Worm (Caenorhabditis elegans): ENCODE measurements around the gene T19C4.5.

T19C4.5 gene

DNA sequence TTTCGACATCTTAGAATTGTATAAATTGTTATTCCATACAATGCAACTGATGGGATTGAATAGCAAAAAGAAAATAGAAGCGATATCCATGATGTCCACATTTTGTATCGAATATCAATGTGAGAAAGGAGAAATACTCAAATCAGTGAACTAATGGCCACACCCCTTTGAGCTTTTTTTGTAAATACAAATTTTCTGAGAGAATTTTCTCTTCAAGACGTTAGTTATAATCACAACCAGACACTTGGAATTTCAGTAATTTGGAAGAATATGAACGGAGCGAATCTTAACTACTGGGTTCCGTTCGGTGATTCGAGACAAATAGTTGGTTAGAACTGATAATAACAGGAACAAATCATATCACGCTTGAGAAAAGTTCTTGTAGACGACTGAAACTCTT lies 10.2 kb upstream of the T19C4.5 start, which contains the start of gene srg-41:
TSS of gene srg-41 (minus strand) at position 101 of the 400 bp plus-strand sequence.
- TF ChIP-seq nhr-12 (tag; optimal IDR thresholded peaks at IDR 0.05) (no peak), ets-5 (GFP tag; IDR thresholded peaks at IDR 0.05) (no peak), C16A3.4 (tag; optimal IDR thresholded peaks at IDR 0.05) (no peak), dpl-1 (GFP tag; optimal IDR thresholded peaks at IDR 0.05) (no peak), hpl-2 (GFP tag; optimal IDR thresholded peaks at IDR 0.05) (no peak), ceh-8 (GFP tag; optimal IDR thresholded peaks at IDR 0.05) (no peak), nhr-47 (tag; optimal IDR thresholded peaks at IDR 0.05) (no peak), swsn-7 (tag; optimal IDR thresholded peaks at IDR 0.05) (no peak), sox-4 (tag; optimal IDR thresholded peaks at IDR 0.05) (no peak), elt-3 (tag; optimal IDR thresholded peaks at IDR 0.05) (no peak), ces-1 (GFP tag; optimal IDR thresholded peaks at IDR 0.05) (no peak), hlh-17 (GFP tag; optimal IDR thresholded peaks at IDR 0.05; ENCODE audit: borderline replicate concordance) (no peak), nhr-84 (tag; optimal IDR thresholded peaks at IDR 0.05) (no peak), C04F5.9 (tag; optimal IDR thresholded peaks at IDR 0.05) (no peak), nhr-76 (tag; optimal IDR thresholded peaks at IDR 0.05) (no peak), ztf-11 (tag; optimal IDR thresholded peaks at IDR 0.05) (no peak), ama-1 (optimal IDR thresholded peaks at IDR 0.05) (no peak)

- TF ChIP-seq tbx-2 (tag; optimal IDR thresholded peaks at IDR 0.05) (no peak), ceh-8 (GFP tag; optimal IDR thresholded peaks at IDR 0.05) (no peak), Y116A8C.19 (tag; optimal IDR thresholded peaks at IDR 0.05; ENCODE audit: borderline replicate concordance) (no peak), nhr-84 (tag; optimal IDR thresholded peaks at IDR 0.05) (no peak), ztf-11 (tag; optimal IDR thresholded peaks at IDR 0.05) (no peak), zip-4 (GFP tag; optimal IDR thresholded peaks at IDR 0.05) (no peak), hlh-4 (tag; optimal IDR thresholded peaks at IDR 0.05) (no peak), fkh-8 (tag; optimal IDR thresholded peaks at IDR 0.05) (no peak), grh-1 (GFP tag; IDR thresholded peaks at IDR 0.05) (no peak), nhr-11 (tag; optimal IDR thresholded peaks at IDR 0.05) (no peak), nhr-71 (tag; optimal IDR thresholded peaks at IDR 0.05) (no peak), tlp-1 (tag; optimal IDR thresholded peaks at IDR 0.05) (no peak), mab-9 (GFP tag; IDR thresholded peaks at IDR 0.05) (no peak)
Measured at ce11 chrV:11164475-11164874, 7.5 kb upstream of the T19C4.5 start, which contains the start of gene srg-40. Gene srg-40 (minus strand): TSS chrV:11164575.

ce11 chrV:11167745-11168144 lies 4.3 kb upstream of the T19C4.5 start:
- TF ChIP-seq efl-1 (optimal IDR thresholded peaks at IDR 0.05) (no peak), efl-1 (GFP tag; optimal IDR thresholded peaks at IDR 0.05 in 1 of 2) (no peak), fkh-10 (GFP tag; optimal IDR thresholded peaks at IDR 0.05) (peak; percentile 79)

DNA sequence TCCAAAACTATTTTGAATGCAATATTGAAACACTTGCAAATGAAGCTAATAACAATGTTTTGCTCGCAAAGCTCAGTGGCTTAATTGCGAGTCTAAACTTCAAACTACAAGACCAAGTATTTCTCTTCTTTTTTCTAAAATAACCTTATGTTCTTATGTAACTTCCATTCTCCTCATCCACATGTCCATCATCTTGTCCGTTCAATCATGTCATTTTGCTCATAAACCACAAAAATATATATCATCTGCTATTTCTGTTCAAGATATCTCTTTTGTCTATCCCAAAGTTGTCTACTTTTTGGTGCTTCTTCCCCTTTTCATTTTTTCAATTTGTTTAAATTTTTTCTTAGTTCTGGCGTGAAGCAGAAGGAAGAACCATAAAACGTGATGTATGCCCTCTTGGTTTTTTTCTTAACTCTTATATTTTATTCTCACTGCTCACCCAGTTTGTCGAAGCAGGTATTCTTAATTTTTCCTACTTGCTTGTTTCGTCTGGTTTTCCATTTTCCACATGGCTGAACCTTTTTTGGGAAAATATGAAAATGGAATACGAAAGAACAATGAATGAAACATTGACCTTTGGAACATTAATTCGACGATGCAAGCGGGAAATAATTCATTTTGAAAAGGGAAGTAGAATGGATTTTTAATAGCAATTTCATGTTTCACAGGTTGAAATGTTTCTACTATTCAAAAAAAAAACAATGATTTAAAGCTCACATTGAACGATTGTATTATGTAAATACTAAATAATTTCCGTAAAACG lies 1.3 kb upstream of the T19C4.5 start:
- no peak for TF ChIP-seq ceh-88 (GFP tag; IDR thresholded peaks at IDR 0.05)
- TF ChIP-seq snu-23 (GFP tag; optimal IDR thresholded peaks at IDR 0.05): no peak
- TF ChIP-seq lin-14 (GFP tag; optimal IDR thresholded peaks at IDR 0.05): no peak

ce11 chrV:11172667-11173066 lies 654 bp downstream of the T19C4.5 start:
- TF ChIP-seq nhr-71 (tag; optimal IDR thresholded peaks at IDR 0.05): peak; percentile 5
- peak; percentile 53 for TF ChIP-seq lin-14 (GFP tag; optimal IDR thresholded peaks at IDR 0.05)
- TF ChIP-seq lin-15B (tag; optimal IDR thresholded peaks at IDR 0.05): no peak
- no peak for TF ChIP-seq pag-3 (tag; optimal IDR thresholded peaks at IDR 0.05; ENCODE audit: borderline replicate concordance, insufficient read depth)
- no peak for TF ChIP-seq fkh-4 (tag; optimal IDR thresholded peaks at IDR 0.05; ENCODE audit: borderline replicate concordance)
- peak; percentile 54 for TF ChIP-seq fkh-10 (GFP tag; optimal IDR thresholded peaks at IDR 0.05)
- TF ChIP-seq xbp-1 (tag; optimal IDR thresholded peaks at IDR 0.05): no peak

Measured in whole organism, L1 larva.